Fruit fly (Drosophila melanogaster): ENCODE measurements around the gene CG16853.

DNA sequence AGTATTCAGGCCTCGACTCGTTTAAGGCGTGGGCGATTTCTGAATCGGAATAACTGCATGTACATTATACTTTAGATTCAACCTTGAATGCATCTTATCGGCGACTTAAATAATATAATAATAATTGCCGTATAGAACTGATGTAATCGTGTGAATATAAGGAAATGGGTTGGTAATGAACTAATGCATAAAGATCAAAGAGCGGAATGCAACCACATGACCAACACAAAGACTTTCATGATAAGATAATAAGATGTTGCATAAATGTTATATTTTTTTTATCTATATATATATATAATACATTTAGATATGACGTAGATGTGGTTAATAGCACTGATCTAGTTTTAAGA is 26.4 kb upstream of the CG16853 start:
- TF ChIP-seq spab (GFP tag; optimal IDR thresholded peaks at IDR 0.05) = no peak
- TF ChIP-seq Blimp-1 (GFP tag; optimal IDR thresholded peaks at IDR 0.05) = no peak
- no peak for TF ChIP-seq achi (GFP tag; optimal IDR thresholded peaks at IDR 0.05)
- no peak for TF ChIP-seq ss (GFP tag; optimal IDR thresholded peaks at IDR 0.05)
- no peak for TF ChIP-seq topi (GFP tag; optimal IDR thresholded peaks at IDR 0.05)
- no peak for TF ChIP-seq CG10669 (GFP tag; optimal IDR thresholded peaks at IDR 0.05)
- TF ChIP-seq CG31627 (GFP tag; optimal IDR thresholded peaks at IDR 0.05) = no peak
- no peak for TF ChIP-seq CG3032 (tag; optimal IDR thresholded peaks at IDR 0.05)
- TF ChIP-seq salr (GFP tag; optimal IDR thresholded peaks at IDR 0.05) = no peak
- TF ChIP-seq net (GFP tag; optimal IDR thresholded peaks at IDR 0.05) = no peak
- TF ChIP-seq OdsH (GFP tag; optimal IDR thresholded peaks at IDR 0.05) = no peak
- no peak for TF ChIP-seq CG6163 (GFP tag; IDR thresholded peaks at IDR 0.05)
